Worm (Caenorhabditis elegans) whole organism, L3 larva: ENCODE results near the gene gtap-1.

Experiments used
- ama-1 ChIP-seq: fragments of 150-350 bp; optimal IDR thresholded peaks from 2 replicates; lab custom pipeline; 2018
- daf-12 ChIP-seq: fragments of 150-350 bp; optimal IDR thresholded peaks from 2 replicates; lab custom pipeline; 2014; ENCODE audit warnings: missing biosample characterization, missing genetic modification reagents, missing genetic modification characterization
- egl-27 ChIP-seq: sonication (generic microtip); optimal IDR thresholded peaks from 4 replicates; lab custom pipeline; 2017; ENCODE audit warnings: missing biosample characterization, missing genetic modification reagents, missing genetic modification characterization
- eor-1 ChIP-seq, 2 experiments: fragments of 150-350 bp; optimal IDR thresholded peaks; 2 replicates each; lab custom pipeline; 2014 to 2018; ENCODE audit warnings: missing biosample characterization in 2 of 2, missing genetic modification characterization in 2 of 2
- nhr-12 ChIP-seq: fragments of 150-350 bp; optimal IDR thresholded peaks from 2 replicates; lab custom pipeline; 2014; ENCODE audit warnings: missing biosample characterization, missing genetic modification characterization
- nhr-237 ChIP-seq: fragments of 150-350 bp; optimal IDR thresholded peaks from 2 replicates; lab custom pipeline; 2014; ENCODE audit warnings: missing biosample characterization, missing genetic modification characterization
- nhr-28 ChIP-seq: fragments of 150-350 bp; optimal IDR thresholded peaks from 2 replicates; lab custom pipeline; 2014; ENCODE audit warnings: missing biosample characterization, missing genetic modification characterization
- pha-4 ChIP-seq: fragments of 150-350 bp; optimal IDR thresholded peaks from 2 replicates; lab custom pipeline; 2014; ENCODE audit warnings: missing biosample characterization, missing genetic modification reagents, missing genetic modification characterization
- pqm-1 ChIP-seq: fragments of 150-350 bp; optimal IDR thresholded peaks from 2 replicates; lab custom pipeline; 2017; ENCODE audit warnings: missing biosample characterization, missing genetic modification characterization, inconsistent platforms
- skn-1 ChIP-seq: fragments of 150-350 bp; optimal IDR thresholded peaks from 2 replicates; lab custom pipeline; 2014; ENCODE audit warnings: missing biosample characterization, missing genetic modification characterization
- tbx-2 ChIP-seq: sonication (generic microtip); optimal IDR thresholded peaks from 2 replicates; lab custom pipeline; 2016; ENCODE audit warnings: mild to moderate bottlenecking, missing genetic modification characterization, missing compliant biosample characterization
- unc-39 ChIP-seq: sonication (generic microtip); optimal IDR thresholded peaks from 4 replicates; lab custom pipeline; 2017; ENCODE audit warnings: missing biosample characterization, missing genetic modification characterization
- unc-62 ChIP-seq: fragments of 150-350 bp; sonication (generic microtip); optimal IDR thresholded peaks from 4 replicates; lab custom pipeline; 2014; ENCODE audit warnings: missing biosample characterization, missing genetic modification reagents, missing genetic modification characterization
- zag-1 ChIP-seq: fragments of 150-350 bp; optimal IDR thresholded peaks from 2 replicates; lab custom pipeline; 2014; ENCODE audit warnings: missing biosample characterization, missing genetic modification characterization

ce11 chrII:5860621-5861020 is 27.6 kb upstream of the gtap-1 start:
- TF ChIP-seq pqm-1 (tag; lab: Kevin White, UChicago) (no peak), nhr-237 (no peak), egl-27 (tag; lab: Kevin White, UChicago) (no peak), daf-12 (tag; lab: Kevin White, UChicago) (no peak), ama-1 (lab: Kevin White, UChicago) (no peak), unc-62 (GFP tag; lab: Kevin White, UChicago) (no peak), eor-1 (tag; optimal IDR thresholded peaks at IDR 0.05; lab: Kevin White, UChicago) (no peak), nhr-12 (no peak), nhr-28 (no peak), tbx-2 (tag; lab: Kevin White, UChicago) (no peak), unc-39 (no peak), skn-1 (tag; lab: Kevin White, UChicago) (no peak), pha-4 (tag; lab: Kevin White, UChicago) (no peak), zag-1 (tag; lab: Kevin White, UChicago) (no peak)
